Fruit fly (Drosophila melanogaster) whole organism, pupa: Measurements from ENCODE around the gene CG2901.

Experiments used
- CG10348 ChIP-seq: fragments of 200-800 bp; sonication (Bioruptor generic); IDR thresholded peaks from 2 replicates; pipeline ENCODE4 v1.3.6; 2022; ENCODE audit warnings: missing biosample characterization, missing genetic modification characterization
- CG12605 ChIP-seq: fragments of 200-800 bp; sonication (Bioruptor generic); IDR thresholded peaks from 2 replicates; pipeline ENCODE4 v1.3.6; 2022; ENCODE audit warnings: missing biosample characterization, missing genetic modification characterization
- CG13204 ChIP-seq: fragments of 200-800 bp; sonication (Bioruptor generic); optimal IDR thresholded peaks from 2 replicates; lab custom pipeline; 2018; ENCODE audit warnings: missing biosample characterization, mild to moderate bottlenecking, missing genetic modification characterization, moderate library complexity
- CG14655 ChIP-seq: fragments of 200-800 bp; sonication (Bioruptor generic); optimal IDR thresholded peaks from 3 replicates; lab custom pipeline; 2017; ENCODE audit warnings: mild to moderate bottlenecking, missing biosample characterization, missing genetic modification reagents, missing genetic modification characterization
- CG15710 ChIP-seq: fragments of 200-800 bp; sonication (Bioruptor generic); optimal IDR thresholded peaks from 2 replicates; lab custom pipeline; 2018; ENCODE audit warnings: missing biosample characterization, mild to moderate bottlenecking, missing genetic modification characterization, moderate library complexity
- CG17806 ChIP-seq: fragments of 200-800 bp; sonication (Bioruptor generic); optimal IDR thresholded peaks from 2 replicates; lab custom pipeline; 2018; ENCODE audit warnings: missing biosample characterization, mild to moderate bottlenecking, missing genetic modification characterization, moderate library complexity
- CG32121 ChIP-seq: fragments of 200-800 bp; sonication (Bioruptor generic); IDR thresholded peaks from 2 replicates; pipeline ENCODE4 v1.3.6; 2022; ENCODE audit warnings: missing biosample characterization, missing genetic modification characterization
- CG34367 ChIP-seq: fragments of 200-800 bp; sonication (Bioruptor generic); optimal IDR thresholded peaks from 2 replicates; lab custom pipeline; 2018; ENCODE audit warnings: missing biosample characterization, mild to moderate bottlenecking, missing genetic modification characterization
- CG4496 ChIP-seq: fragments of 200-800 bp; sonication (Bioruptor generic); IDR thresholded peaks from 3 replicates; pipeline ENCODE4 v1.3.6; 2022; ENCODE audit warnings: missing biosample characterization, missing genetic modification characterization
- CG8159 ChIP-seq: fragments of 200-800 bp; sonication (Bioruptor generic); optimal IDR thresholded peaks from 3 replicates; lab custom pipeline; 2018; ENCODE audit warnings: missing biosample characterization, mild to moderate bottlenecking, missing genetic modification characterization, moderate library complexity
- CG8301 ChIP-seq: fragments of 200-800 bp; sonication (Bioruptor generic); optimal IDR thresholded peaks from 2 replicates; lab custom pipeline; 2018; ENCODE audit warnings: missing biosample characterization, mild to moderate bottlenecking, missing genetic modification characterization
- CG9948 ChIP-seq: fragments of 200-800 bp; sonication (Bioruptor generic); optimal IDR thresholded peaks from 2 replicates; lab custom pipeline; 2018; ENCODE audit warnings: missing biosample characterization, mild to moderate bottlenecking, missing genetic modification characterization, moderate library complexity
- D1 ChIP-seq: fragments of 200-800 bp; sonication (Bioruptor generic); optimal IDR thresholded peaks from 2 replicates; lab custom pipeline; 2018; ENCODE audit warnings: missing biosample characterization, mild to moderate bottlenecking, missing genetic modification characterization, moderate library complexity
- EcR ChIP-seq: fragments of 200-800 bp; sonication (Bioruptor generic); optimal IDR thresholded peaks from 3 replicates; lab custom pipeline; 2019; ENCODE audit warnings: missing biosample characterization, missing genetic modification characterization, mild to moderate bottlenecking, moderate library complexity, missing genetic modification reagents
- Ets98B ChIP-seq: fragments of 200-800 bp; sonication (Bioruptor generic); IDR thresholded peaks from 2 replicates; pipeline ENCODE4 v1.3.6; 2022; ENCODE audit warnings: missing biosample characterization, missing genetic modification characterization
- Pif1A ChIP-seq: fragments of 200-800 bp; sonication (Bioruptor generic); optimal IDR thresholded peaks from 3 replicates; lab custom pipeline; 2016; ENCODE audit warnings: missing biosample characterization, missing genetic modification characterization
- Pif1B ChIP-seq: fragments of 200-800 bp; sonication (Bioruptor generic); optimal IDR thresholded peaks from 3 replicates; lab custom pipeline; 2016; ENCODE audit warnings: missing biosample characterization, missing genetic modification characterization
- Snoo ChIP-seq: fragments of 200-800 bp; sonication (Bioruptor generic); optimal IDR thresholded peaks from 3 replicates; lab custom pipeline; 2017; ENCODE audit warnings: missing biosample characterization, mild to moderate bottlenecking, missing genetic modification characterization, inconsistent platforms
- fd96Ca ChIP-seq: fragments of 200-800 bp; sonication (Bioruptor generic); IDR thresholded peaks from 3 replicates; pipeline ENCODE4 v1.3.6; 2022; ENCODE audit warnings: missing biosample characterization, missing genetic modification characterization
- gl ChIP-seq: fragments of 200-800 bp; sonication (Bioruptor generic); optimal IDR thresholded peaks from 2 replicates; lab custom pipeline; 2018; ENCODE audit warnings: missing biosample characterization, mild to moderate bottlenecking, missing genetic modification characterization
- rn ChIP-seq: fragments of 200-800 bp; sonication (Bioruptor generic); IDR thresholded peaks from 2 replicates; pipeline ENCODE4 v1.3.6; 2022; ENCODE audit warnings: missing biosample characterization, missing genetic modification characterization

Gene CG2901

DNA sequence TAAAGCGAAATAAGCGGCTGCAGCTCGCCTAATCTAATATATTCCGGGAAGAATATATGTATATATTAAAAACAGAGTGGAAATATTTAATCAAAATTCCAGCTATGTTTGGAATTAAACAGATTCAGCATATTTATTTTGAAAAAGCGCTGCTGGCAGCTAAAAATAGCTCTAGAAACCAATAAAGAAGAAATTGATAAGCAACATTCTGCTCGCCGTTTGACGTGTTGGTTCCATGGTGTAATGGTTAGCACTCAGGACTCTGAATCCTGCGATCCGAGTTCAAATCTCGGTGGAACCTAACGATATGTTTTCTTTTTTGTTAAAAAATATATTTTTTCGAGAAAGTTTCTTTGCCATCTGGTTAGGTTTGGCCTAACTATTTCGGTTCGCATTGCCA lies 8.5 kb upstream of the CG2901 start:
- TF ChIP-seq CG32121 (no peak), D1 (tag; lab: Kevin White, UChicago) (no peak), CG12605 (GFP tag; lab: Robert Waterston, UW) (no peak), CG17806 (tag; lab: Kevin White, UChicago) (no peak), CG9948 (tag; lab: Kevin White, UChicago) (no peak), Pif1B (GFP tag; lab: Kevin White, UChicago) (no peak), CG15710 (tag; lab: Kevin White, UChicago) (no peak), Snoo (tag; lab: Kevin White, UChicago) (no peak), CG10348 (GFP tag; lab: Robert Waterston, UW) (no peak), EcR (GFP tag; lab: Kevin White, UChicago) (no peak), Ets98B (GFP tag; lab: Robert Waterston, UW) (no peak), CG14655 (GFP tag; lab: Kevin White, UChicago) (no peak), CG8159 (no peak), gl (no peak), CG13204 (GFP tag; lab: Kevin White, UChicago) (no peak)

DNA sequence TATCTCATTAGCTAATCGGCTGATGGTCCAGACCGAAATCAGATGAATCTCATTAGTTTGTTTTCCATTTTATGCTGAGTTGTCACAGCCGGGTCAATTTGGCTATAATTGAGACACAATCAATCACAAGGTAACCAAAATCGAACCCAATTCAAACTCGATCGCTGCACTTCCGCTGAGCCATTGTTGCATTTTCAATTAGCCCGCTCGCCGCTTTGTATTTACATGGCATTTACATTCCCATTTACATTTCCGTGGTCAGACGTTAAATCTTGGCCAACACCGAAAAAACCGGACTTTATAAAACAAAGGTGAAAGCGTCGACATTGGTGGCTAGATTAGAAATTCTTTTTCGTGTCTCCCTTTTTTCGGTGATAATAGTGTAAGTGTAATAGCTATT lies 2.9 kb upstream of the CG2901 start:
- TF ChIP-seq CG14655 (GFP tag; lab: Kevin White, UChicago) (no peak), Pif1B (GFP tag; lab: Kevin White, UChicago) (no peak), D1 (tag; lab: Kevin White, UChicago) (no peak), EcR (GFP tag; lab: Kevin White, UChicago) (no peak), Pif1A (GFP tag; lab: Kevin White, UChicago) (no peak), CG34367 (tag; lab: Kevin White, UChicago) (no peak), Snoo (tag; lab: Kevin White, UChicago) (no peak), CG12605 (GFP tag; lab: Robert Waterston, UW) (no peak)
- TF ChIP-seq, all 21 proteins: peak for 0

DNA sequence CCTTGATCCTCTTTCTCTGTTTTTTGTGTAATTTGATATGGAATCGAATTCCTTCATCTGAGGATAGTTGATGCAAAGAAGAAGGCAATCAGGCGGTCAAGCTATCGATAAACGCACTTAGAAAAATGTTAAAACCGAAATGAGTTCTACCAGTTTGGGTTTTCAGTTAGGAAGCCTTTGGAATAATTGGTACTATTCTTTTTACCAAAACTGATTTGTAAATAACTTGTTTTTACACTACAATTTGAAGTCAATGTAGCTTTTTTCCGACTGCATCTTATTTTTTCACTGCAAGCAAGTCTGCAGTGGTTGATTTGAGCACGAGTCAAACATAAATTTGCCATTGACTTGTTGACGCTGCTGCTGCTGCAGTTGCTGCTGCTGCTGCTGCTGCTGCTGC lies 3.8 kb downstream of the CG2901 start:
- peak; percentile 59 for TF ChIP-seq CG14655 (GFP tag; lab: Kevin White, UChicago)
- no peak for TF ChIP-seq fd96Ca (GFP tag; lab: Robert Waterston, UW)
- TF ChIP-seq EcR (GFP tag; lab: Kevin White, UChicago) = no peak
- peak; percentile 51 for TF ChIP-seq Ets98B (GFP tag; lab: Robert Waterston, UW)
- TF ChIP-seq CG17806 (tag; lab: Kevin White, UChicago) = peak; percentile 20
- TF ChIP-seq CG4496 = peak; percentile 60; the same call in 2 of the 3 replicates
- peak; percentile 55 for TF ChIP-seq CG8301 (tag; lab: Kevin White, UChicago)
- peak; percentile 36 for TF ChIP-seq CG9948 (tag; lab: Kevin White, UChicago)
- no peak for TF ChIP-seq CG34367 (tag; lab: Kevin White, UChicago)
- TF ChIP-seq gl = no peak

DNA sequence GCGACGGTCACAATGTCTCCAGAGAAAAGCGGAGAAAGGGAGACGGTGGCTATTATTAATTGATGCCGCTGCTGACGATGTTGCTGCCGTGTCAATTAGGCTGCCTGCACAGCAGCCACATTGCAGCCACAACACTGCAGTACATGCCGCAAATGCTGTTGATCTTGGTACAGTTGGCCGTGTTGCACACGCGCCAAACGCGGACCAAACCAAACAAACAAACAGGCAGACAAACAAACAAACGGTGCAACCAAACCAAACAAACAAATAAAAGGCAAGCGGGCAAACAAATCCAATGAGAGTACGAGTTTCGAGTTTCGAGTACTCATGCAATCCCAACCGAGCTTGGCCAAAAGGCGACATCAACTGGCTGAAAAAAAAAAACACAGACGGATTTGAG lies 4.2 kb downstream of the CG2901 start:
- TF ChIP-seq CG32121 (no peak), CG4496 (no peak), CG10348 (GFP tag; lab: Robert Waterston, UW) (no peak), D1 (tag; lab: Kevin White, UChicago) (no peak), CG34367 (tag; lab: Kevin White, UChicago) (no peak), CG15710 (tag; lab: Kevin White, UChicago) (no peak), CG17806 (tag; lab: Kevin White, UChicago) (no peak), Pif1B (GFP tag; lab: Kevin White, UChicago) (no peak), CG13204 (GFP tag; lab: Kevin White, UChicago) (no peak), gl (no peak), EcR (GFP tag; lab: Kevin White, UChicago) (no peak), CG8159 (no peak), CG12605 (GFP tag; lab: Robert Waterston, UW) (no peak), Snoo (tag; lab: Kevin White, UChicago) (no peak)

DNA sequence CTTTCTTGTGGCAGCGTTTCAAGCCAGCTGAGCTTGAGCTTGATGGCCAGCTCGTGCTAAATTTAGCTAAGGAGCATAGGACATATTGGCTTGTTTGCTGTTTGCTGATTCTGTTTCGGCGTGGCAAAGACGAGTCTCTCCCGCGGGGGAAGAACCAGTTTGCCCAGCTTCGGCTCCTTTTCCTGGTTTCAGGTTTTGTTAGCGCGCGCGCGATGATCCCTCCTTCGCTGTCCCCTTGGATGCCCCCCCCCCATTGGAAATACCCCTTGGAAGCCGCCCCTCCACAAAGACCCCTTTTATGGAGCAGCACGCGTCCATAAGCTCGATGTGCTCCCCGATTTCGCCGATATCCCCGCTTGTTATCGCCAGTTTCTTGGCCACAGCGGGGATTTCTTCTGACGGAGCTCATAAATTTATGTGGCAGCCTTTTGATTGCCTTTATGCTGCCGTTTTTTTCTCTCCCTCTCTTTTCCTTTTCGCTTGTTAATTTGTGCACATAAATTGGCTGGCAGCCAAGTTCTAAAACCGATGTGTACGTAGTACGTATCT lies 5.2 kb downstream of the CG2901 start:
- TF ChIP-seq CG4496 = 0 out of 3 replicates have a peak, but pooled peaks have one; percentile 10
- no peak for TF ChIP-seq CG12605 (GFP tag; lab: Robert Waterston, UW)
- TF ChIP-seq EcR (GFP tag; lab: Kevin White, UChicago) = peak; percentile 70
- TF ChIP-seq gl = no peak

DNA sequence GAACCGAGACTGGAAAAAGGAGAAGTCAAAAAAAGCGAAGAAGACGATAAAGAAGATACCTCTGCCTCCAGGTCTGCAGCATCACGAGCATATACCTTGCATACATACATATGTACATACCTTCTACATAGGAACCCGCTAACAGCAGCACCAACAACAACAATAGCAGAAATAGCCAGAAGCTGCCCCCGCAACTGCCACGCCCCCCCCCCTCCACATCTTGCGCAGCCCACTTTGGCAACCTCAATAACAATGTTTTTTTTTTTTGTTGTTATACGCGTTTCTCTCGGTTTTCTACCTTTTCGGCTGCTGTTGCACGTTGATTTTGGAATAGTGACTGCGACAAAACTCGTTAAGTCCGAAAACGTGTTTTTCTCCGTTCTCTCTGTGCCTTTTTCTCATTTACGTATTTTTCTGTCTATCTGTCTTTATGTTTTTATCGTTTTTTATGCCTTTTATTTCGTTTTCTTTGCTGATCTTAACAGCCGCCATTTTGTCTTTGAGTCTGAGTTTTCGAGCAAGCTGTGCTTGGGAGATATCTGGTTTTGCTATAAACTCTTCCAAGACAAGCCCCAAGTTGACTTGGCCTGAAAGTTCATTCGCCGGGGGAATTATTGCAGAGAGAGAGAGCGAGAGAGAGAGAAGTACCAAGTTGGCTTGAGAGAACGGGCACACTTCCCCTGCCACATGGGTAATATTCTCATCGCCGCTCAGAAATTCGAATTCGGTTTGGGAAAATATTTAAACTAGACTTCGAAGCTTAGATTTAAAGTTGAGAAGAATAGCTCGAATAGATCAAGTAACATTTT lies 7.2 kb downstream of the CG2901 start:
- TF ChIP-seq rn (GFP tag; lab: Robert Waterston, UW) (no peak), CG8159 (peak; percentile 41), Snoo (tag; lab: Kevin White, UChicago) (no peak), CG17806 (tag; lab: Kevin White, UChicago) (peak; percentile 36), CG14655 (GFP tag; lab: Kevin White, UChicago) (no peak), gl (peak; percentile 77), D1 (tag; lab: Kevin White, UChicago) (no peak), CG12605 (GFP tag; lab: Robert Waterston, UW) (peak; percentile 71), Pif1A (GFP tag; lab: Kevin White, UChicago) (peak; percentile 54), CG8301 (tag; lab: Kevin White, UChicago) (no peak), CG32121 (no peak), CG34367 (tag; lab: Kevin White, UChicago) (peak; percentile 58), CG4496 (peak; percentile 76; the same call in 2 of the 3 replicates), CG13204 (GFP tag; lab: Kevin White, UChicago) (peak; percentile 49), CG10348 (GFP tag; lab: Robert Waterston, UW) (no peak), fd96Ca (GFP tag; lab: Robert Waterston, UW) (peak; percentile 33; the same call in 1 of the 3 replicates), EcR (GFP tag; lab: Kevin White, UChicago) (peak; percentile 75), Ets98B (GFP tag; lab: Robert Waterston, UW) (peak; percentile 62; the same call in 1 of the 2 replicates), CG15710 (tag; lab: Kevin White, UChicago) (peak; percentile 37), CG9948 (tag; lab: Kevin White, UChicago) (no peak), Pif1B (GFP tag; lab: Kevin White, UChicago) (peak; percentile 34)
